Worm (Caenorhabditis elegans) whole organism, late embryonic: ENCODE data around the gene C08F11.1.
"Not testable (repeated sequence)": the region's sequence is repeated elsewhere in the genome, so short reads cannot be mapped to it uniquely, and the experiment has no call there.

Experiments
- K02D7.2 ChIP-seq: sonication (generic microtip); optimal IDR thresholded peaks from 2 replicates; lab custom pipeline; 2017; ENCODE audit warnings: mild to moderate bottlenecking, missing genetic modification characterization, missing compliant biosample characterization
- T23F11.4 ChIP-seq: fragments of 200-800 bp; sonication (Bioruptor generic); optimal IDR thresholded peaks from 2 replicates; lab custom pipeline; 2018; ENCODE audit warnings: mild to moderate bottlenecking, missing genetic modification characterization, missing compliant biosample characterization
- Y22D7AL.16 ChIP-seq: sonication (generic microtip); optimal IDR thresholded peaks from 2 replicates; lab custom pipeline; 2016; ENCODE audit warnings: missing genetic modification characterization, missing compliant biosample characterization
- ahr-1 ChIP-seq: sonication (generic microtip); optimal IDR thresholded peaks from 2 replicates; lab custom pipeline; 2016; ENCODE audit warnings: missing genetic modification characterization, missing compliant biosample characterization
- ama-1 ChIP-seq: fragments of 150-350 bp; optimal IDR thresholded peaks from 2 replicates; lab custom pipeline; 2014
- ceh-2 ChIP-seq: sonication (generic microtip); optimal IDR thresholded peaks from 2 replicates; lab custom pipeline; 2016; ENCODE audit warnings: missing genotype, missing genetic modification characterization, missing compliant biosample characterization
- ceh-22 ChIP-seq: sonication (generic microtip); optimal IDR thresholded peaks from 2 replicates; lab custom pipeline; 2017; ENCODE audit warnings: missing biosample characterization, missing genetic modification characterization
- ceh-9 ChIP-seq: sonication (generic microtip); optimal IDR thresholded peaks from 2 replicates; lab custom pipeline; 2016; ENCODE audit warnings: mild to moderate bottlenecking, missing genetic modification characterization, inconsistent platforms, missing compliant biosample characterization
- dve-1 ChIP-seq: sonication (generic microtip); optimal IDR thresholded peaks from 2 replicates; lab custom pipeline; 2017; ENCODE audit warnings: antibody characterized with exemption, mild to moderate bottlenecking, missing genetic modification characterization, missing compliant biosample characterization
- elt-4 ChIP-seq: sonication (generic microtip); optimal IDR thresholded peaks from 2 replicates; lab custom pipeline; 2016; ENCODE audit warnings: missing genetic modification characterization, missing compliant biosample characterization
- ets-4 ChIP-seq: sonication (generic microtip); optimal IDR thresholded peaks from 2 replicates; lab custom pipeline; 2016; ENCODE audit warnings: missing genetic modification characterization, missing compliant biosample characterization
- eyg-1 ChIP-seq: sonication (generic microtip); optimal IDR thresholded peaks from 2 replicates; lab custom pipeline; 2016; ENCODE audit warnings: missing genotype, missing genetic modification characterization, missing compliant biosample characterization
- fax-1 ChIP-seq: sonication (generic microtip); optimal IDR thresholded peaks from 2 replicates; lab custom pipeline; 2016; ENCODE audit warnings: missing genotype, missing genetic modification characterization, missing compliant biosample characterization
- fkh-6 ChIP-seq: sonication (generic microtip); optimal IDR thresholded peaks from 2 replicates; lab custom pipeline; 2016; ENCODE audit warnings: missing genetic modification characterization, missing compliant biosample characterization
- gmeb-2 ChIP-seq: sonication (generic microtip); optimal IDR thresholded peaks from 2 replicates; lab custom pipeline; 2016; ENCODE audit warnings: missing genetic modification characterization, inconsistent platforms, missing compliant biosample characterization
- hlh-30 ChIP-seq: sonication (generic microtip); optimal IDR thresholded peaks from 2 replicates; lab custom pipeline; 2017; ENCODE audit warnings: antibody characterized with exemption, missing genetic modification characterization, missing compliant biosample characterization; ENCODE audit not compliant: insufficient read depth
- hlh-6 ChIP-seq: sonication (generic microtip); optimal IDR thresholded peaks from 2 replicates; lab custom pipeline; 2016; ENCODE audit warnings: missing genotype, missing genetic modification characterization, missing compliant biosample characterization
- hlh-8 ChIP-seq: sonication (generic microtip); optimal IDR thresholded peaks from 2 replicates; lab custom pipeline; 2016; ENCODE audit warnings: missing genotype, missing genetic modification characterization, missing compliant biosample characterization
- lin-11 ChIP-seq: fragments of 200-800 bp; sonication (Bioruptor generic); optimal IDR thresholded peaks from 2 replicates; lab custom pipeline; 2018; ENCODE audit warnings: mild to moderate bottlenecking, missing genetic modification characterization, missing compliant biosample characterization
- madf-2 ChIP-seq: sonication (generic microtip); optimal IDR thresholded peaks from 2 replicates; lab custom pipeline; 2017; ENCODE audit warnings: missing genetic modification characterization, missing compliant biosample characterization
- nfya-1 ChIP-seq: sonication (generic microtip); optimal IDR thresholded peaks from 2 replicates; lab custom pipeline; 2017; ENCODE audit warnings: missing genetic modification characterization, mild to moderate bottlenecking, missing compliant biosample characterization, antibody characterized with exemption, moderate library complexity
- nhr-11 ChIP-seq: fragments of 150-350 bp; optimal IDR thresholded peaks from 2 replicates; lab custom pipeline; 2014; ENCODE audit warnings: missing biosample characterization, missing genetic modification characterization
- pag-3 ChIP-seq: sonication (generic microtip); optimal IDR thresholded peaks from 2 replicates; lab custom pipeline; 2016; ENCODE audit warnings: missing compliant biosample characterization, missing genetic modification characterization, borderline replicate concordance
- pha-2 ChIP-seq: sonication (generic microtip); optimal IDR thresholded peaks from 2 replicates; lab custom pipeline; 2017; ENCODE audit warnings: mild to moderate bottlenecking, missing genetic modification characterization, missing compliant biosample characterization
- pqm-1 ChIP-seq: sonication (generic microtip); optimal IDR thresholded peaks from 2 replicates; lab custom pipeline; 2016; ENCODE audit warnings: missing genetic modification characterization, missing compliant biosample characterization
- pros-1 ChIP-seq: fragments of 150-350 bp; optimal IDR thresholded peaks from 2 replicates; lab custom pipeline; 2014; ENCODE audit warnings: missing biosample characterization, missing genetic modification reagents, missing genetic modification characterization
- ref-2 ChIP-seq: sonication (generic microtip); optimal IDR thresholded peaks from 2 replicates; lab custom pipeline; 2016; ENCODE audit warnings: missing genetic modification characterization, missing compliant biosample characterization
- rnt-1 ChIP-seq: sonication (generic microtip); optimal IDR thresholded peaks from 2 replicates; lab custom pipeline; 2016; ENCODE audit warnings: missing genetic modification characterization, missing compliant biosample characterization
- sox-2 ChIP-seq: fragments of 200-800 bp; sonication (Bioruptor generic); IDR thresholded peaks from 2 replicates; pipeline ENCODE4 v1.3.6; 2022; ENCODE audit warnings: missing genetic modification reagents, missing genetic modification characterization, missing compliant biosample characterization
- tbx-2 ChIP-seq: sonication (generic microtip); optimal IDR thresholded peaks from 2 replicates; lab custom pipeline; 2016; ENCODE audit warnings: missing genetic modification characterization, missing compliant biosample characterization
- ttx-3 ChIP-seq: sonication (generic microtip); optimal IDR thresholded peaks from 2 replicates; lab custom pipeline; 2016; ENCODE audit warnings: missing genetic modification reagents, missing genetic modification characterization, missing compliant biosample characterization
- unc-3 ChIP-seq, 2 experiments: fragments of 200-800 bp in 1 of 2; sonication (Bioruptor generic) in 1 of 2; sonication (generic microtip) in 1 of 2; conservative IDR thresholded peaks in 1 of 2; optimal IDR thresholded peaks in 1 of 2; 2 replicates each; pipeline versions ENCODE4 v1.3.6 to Lab custom; 2016 to 2022; ENCODE audit warnings: missing compliant biosample characterization in 2 of 2, missing genetic modification characterization in 2 of 2, missing genetic modification reagents in 1 of 2
- unc-42 ChIP-seq: sonication (generic microtip); optimal IDR thresholded peaks from 2 replicates; lab custom pipeline; 2016; ENCODE audit warnings: missing genotype, missing genetic modification characterization, missing compliant biosample characterization
- unc-86 ChIP-seq: sonication (generic microtip); optimal IDR thresholded peaks from 2 replicates; lab custom pipeline; 2016; ENCODE audit warnings: missing genetic modification characterization, missing compliant biosample characterization

The C08F11.1 gene

ce11 chrIV:13623533-13623932 lies at the start of gene C08F11.1:
Gene C08F11.1, plus strand, starts transcription at chrIV:13623833.
- TF ChIP-seq fax-1 (tag; lab: Kevin White, UChicago) (no peak), K02D7.2 (tag; lab: Kevin White, UChicago) (no peak), ceh-9 (tag; lab: Kevin White, UChicago) (no peak), tbx-2 (tag; lab: Kevin White, UChicago) (no peak), ref-2 (tag; lab: Kevin White, UChicago) (no peak), sox-2 (GFP tag; lab: Robert Waterston, UW) (no peak), pag-3 (tag; lab: Kevin White, UChicago) (no peak), dve-1 (tag; lab: Kevin White, UChicago) (no peak)
- TF ChIP-seq, all 69 proteins: peak for 0

- TF ChIP-seq unc-3 (GFP tag; conservative IDR thresholded peaks at IDR 0.05; lab: Robert Waterston, UW) (no peak), unc-3 (tag; optimal IDR thresholded peaks at IDR 0.05; lab: Kevin White, UChicago) (no peak), ceh-2 (tag; lab: Kevin White, UChicago) (no peak), ceh-22 (no peak), ahr-1 (tag; lab: Kevin White, UChicago) (no peak), gmeb-2 (tag; lab: Kevin White, UChicago) (no peak), elt-4 (tag; lab: Kevin White, UChicago) (no peak), ets-4 (tag; lab: Kevin White, UChicago) (no peak), Y22D7AL.16 (tag; lab: Kevin White, UChicago) (no peak), ttx-3 (no peak), madf-2 (tag; lab: Kevin White, UChicago) (no peak), eyg-1 (tag; lab: Kevin White, UChicago) (no peak)
- TF ChIP-seq, all 69 proteins: peak for 0
Measured at ce11 chrIV:13574733-13575132, 48.9 kb upstream of the C08F11.1 start, which contains the start of gene srd-10. Gene srd-10, plus strand, starts transcription at chrIV:13575033.

- TF ChIP-seq sox-2 (GFP tag; lab: Robert Waterston, UW) (no peak), nhr-11 (peak; percentile 16)
Measured at ce11 chrIV:13575673-13576072, 48.0 kb upstream of the C08F11.1 start.

- TF ChIP-seq pros-1 (tag; lab: Kevin White, UChicago); unc-86 (tag; lab: Kevin White, UChicago); nfya-1: not testable (repeated sequence)
- TF ChIP-seq, all 69 proteins: peak for 0; not testable (repeated sequence) for 69
Measured at ce11 chrIV:13578174-13578573, 45.5 kb upstream of the C08F11.1 start, which contains the start of gene Y45F10B.8. Gene Y45F10B.8, minus strand, starts transcription at chrIV:13578274.

- not testable (repeated sequence) for TF ChIP-seq unc-42, ceh-9, tbx-2 (tag; lab: Kevin White, UChicago)
- TF ChIP-seq, all 69 proteins: peak for 0; not testable (repeated sequence) for 69
Measured at ce11 chrIV:13578953-13579352, 44.7 kb upstream of the C08F11.1 start, which contains the start of gene sru-16. Gene sru-16, plus strand, starts transcription at chrIV:13579253.

- TF ChIP-seq rnt-1 = no peak
- no peak for TF ChIP-seq sox-2 (GFP tag; lab: Robert Waterston, UW)
- no peak for TF ChIP-seq pros-1 (tag; lab: Kevin White, UChicago)
- no peak for TF ChIP-seq madf-2 (tag; lab: Kevin White, UChicago)
- no peak for TF ChIP-seq hlh-8
- TF ChIP-seq pha-2 (tag; lab: Kevin White, UChicago) = no peak
- TF ChIP-seq, all 69 proteins: peak for 0
Measured at ce11 chrIV:13582909-13583308, 40.7 kb upstream of the C08F11.1 start, which contains the start of gene sru-12. Gene sru-12, plus strand, starts transcription at chrIV:13583209.

ce11 chrIV:13584646-13585045 lies 39.0 kb upstream of the C08F11.1 start, which contains the start of gene sru-11:
Gene sru-11, plus strand, starts transcription at chrIV:13584946.
- TF ChIP-seq ref-2 (tag; lab: Kevin White, UChicago) (no peak), ets-4 (tag; lab: Kevin White, UChicago) (no peak), pqm-1 (tag; lab: Kevin White, UChicago) (no peak), ama-1 (lab: Kevin White, UChicago) (no peak), fkh-6 (no peak), hlh-6 (tag; lab: Kevin White, UChicago) (no peak), lin-11 (tag; lab: Kevin White, UChicago) (no peak), T23F11.4 (GFP tag; lab: Kevin White, UChicago) (no peak), sox-2 (GFP tag; lab: Robert Waterston, UW) (no peak), hlh-30 (no peak), unc-86 (tag; lab: Kevin White, UChicago) (no peak)
